Worm (Caenorhabditis elegans) whole organism, early embryonic: ENCODE results near the gene duxl-1.

Experiments
- B0310.2 ChIP-seq: sonication (generic microtip); optimal IDR thresholded peaks from 2 replicates; lab custom pipeline; 2016; ENCODE audit warnings: mild to moderate bottlenecking, missing genetic modification characterization, missing compliant biosample characterization
- F13C5.2 ChIP-seq: sonication (generic microtip); optimal IDR thresholded peaks from 2 replicates; lab custom pipeline; 2017; ENCODE audit warnings: mild to moderate bottlenecking, missing genetic modification characterization, inconsistent platforms, missing compliant biosample characterization
- aly-1 ChIP-seq: sonication (generic microtip); optimal IDR thresholded peaks from 2 replicates; lab custom pipeline; 2016; ENCODE audit warnings: missing genetic modification characterization, missing compliant biosample characterization
- ama-1 ChIP-seq: fragments of 150-350 bp; optimal IDR thresholded peaks from 2 replicates; lab custom pipeline; 2014
- ceh-13 ChIP-seq: fragments of 200-800 bp; sonication (Bioruptor generic); optimal IDR thresholded peaks from 2 replicates; lab custom pipeline; 2018; ENCODE audit warnings: mild to moderate bottlenecking, missing genetic modification characterization, missing compliant biosample characterization
- ceh-36 ChIP-seq: sonication (generic microtip); optimal IDR thresholded peaks from 2 replicates; lab custom pipeline; 2016; ENCODE audit warnings: missing genetic modification characterization, inconsistent platforms, missing compliant biosample characterization
- ets-7 ChIP-seq: sonication (generic microtip); optimal IDR thresholded peaks from 2 replicates; lab custom pipeline; 2016; ENCODE audit warnings: missing genotype, missing genetic modification characterization, missing compliant biosample characterization
- flt-1 ChIP-seq: fragments of 200-800 bp; sonication (Bioruptor generic); IDR thresholded peaks from 2 replicates; pipeline ENCODE4 v1.3.6; 2022; ENCODE audit warnings: missing genetic modification characterization, missing compliant biosample characterization
- hmbx-1 ChIP-seq: sonication (generic microtip); optimal IDR thresholded peaks from 2 replicates; lab custom pipeline; 2016; ENCODE audit warnings: mild to moderate bottlenecking, missing genetic modification characterization, missing compliant biosample characterization
- hmg-4 ChIP-seq: fragments of 200-800 bp; sonication (Bioruptor generic); optimal IDR thresholded peaks from 2 replicates; lab custom pipeline; 2018; ENCODE audit warnings: mild to moderate bottlenecking, missing genetic modification characterization, missing compliant biosample characterization
- hnd-1 ChIP-seq: sonication (generic microtip); optimal IDR thresholded peaks from 2 replicates; lab custom pipeline; 2016; ENCODE audit warnings: missing genetic modification characterization, missing compliant biosample characterization
- pes-1 ChIP-seq: fragments of 200-800 bp; sonication (Bioruptor generic); IDR thresholded peaks from 2 replicates; pipeline ENCODE4 v1.3.6; 2022; ENCODE audit warnings: missing genetic modification reagents, missing genetic modification characterization, missing compliant biosample characterization
- scrt-1 ChIP-seq: fragments of 200-800 bp; sonication (Bioruptor generic); IDR thresholded peaks from 2 replicates; pipeline ENCODE4 v1.3.6; 2022; ENCODE audit warnings: missing genetic modification characterization, missing compliant biosample characterization
- sea-1 ChIP-seq: fragments of 200-800 bp; sonication (Bioruptor generic); conservative IDR thresholded peaks from 2 replicates; pipeline ENCODE4 v1.3.6; 2022; ENCODE audit warnings: missing genetic modification characterization, missing compliant biosample characterization
- tbx-11 ChIP-seq: fragments of 200-800 bp; sonication (Bioruptor generic); IDR thresholded peaks from 2 replicates; pipeline ENCODE4 v1.3.6; 2022; ENCODE audit warnings: missing genetic modification characterization, missing compliant biosample characterization
- tbx-37 ChIP-seq: fragments of 200-800 bp; sonication (Bioruptor generic); conservative IDR thresholded peaks from 2 replicates; pipeline ENCODE4 v1.3.6; 2022; ENCODE audit warnings: missing genetic modification reagents, missing genetic modification characterization, missing compliant biosample characterization
- tra-4 ChIP-seq: sonication (generic microtip); optimal IDR thresholded peaks from 2 replicates; lab custom pipeline; 2017; ENCODE audit warnings: missing genetic modification characterization, missing compliant biosample characterization

The duxl-1 gene

DNA sequence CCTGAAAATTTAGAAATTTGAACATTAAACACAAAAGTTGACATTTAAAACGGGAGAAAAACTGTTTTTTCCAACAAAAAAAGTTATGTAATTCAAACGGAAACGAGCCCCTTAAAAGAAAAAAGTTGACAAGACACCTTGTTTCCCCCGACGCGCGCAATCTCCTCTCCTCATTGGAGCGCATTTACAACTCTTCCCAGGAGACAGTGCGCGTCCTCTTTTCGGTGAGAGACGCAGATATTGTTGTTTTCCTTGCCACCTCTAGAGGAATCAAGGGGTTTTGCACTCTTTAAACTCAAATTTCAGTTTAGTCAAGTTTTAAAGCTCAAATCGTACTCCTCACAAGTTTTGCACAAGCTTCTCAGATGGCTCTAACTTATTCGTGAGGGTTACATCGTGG lies 32.4 kb downstream of the duxl-1 start, which contains the start of gene F58E1.13:
Gene F58E1.13, minus strand, starts transcription at position 12 of the 400 bp plus-strand sequence.
- TF ChIP-seq ama-1 (lab: Kevin White, UChicago) (no peak), ceh-36 (tag; lab: Kevin White, UChicago) (no peak), sea-1 (no peak), flt-1 (GFP tag; lab: Robert Waterston, UW) (no peak), B0310.2 (tag; lab: Kevin White, UChicago) (no peak), hmg-4 (GFP tag; lab: Kevin White, UChicago) (no peak), aly-1 (tag; lab: Kevin White, UChicago) (no peak), pes-1 (GFP tag; lab: Robert Waterston, UW) (no peak), ceh-13 (GFP tag; lab: Kevin White, UChicago) (no peak), F13C5.2 (tag; lab: Kevin White, UChicago) (no peak), tbx-11 (GFP tag; lab: Robert Waterston, UW) (no peak), hmbx-1 (tag; lab: Kevin White, UChicago) (no peak)

DNA sequence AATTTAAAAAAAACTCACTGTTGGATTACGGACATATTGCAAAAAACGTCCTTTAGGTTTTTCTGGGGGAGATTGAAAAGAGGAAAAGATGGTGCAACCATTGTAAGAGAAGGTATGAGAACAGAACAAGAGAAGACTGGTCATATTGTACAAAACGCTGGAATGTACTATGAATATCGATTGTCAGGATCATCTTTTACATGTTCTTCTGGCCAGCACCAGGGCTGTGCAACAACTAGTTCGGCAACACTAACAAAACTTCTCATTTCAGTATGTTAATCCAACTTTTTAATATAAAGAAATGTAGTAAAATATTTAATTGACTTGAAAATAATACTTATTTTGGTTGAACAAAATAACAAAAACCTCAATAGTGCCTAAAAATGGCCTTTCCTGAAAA lies 39.9 kb downstream of the duxl-1 start, which contains the start of gene fbxb-47:
Gene fbxb-47, minus strand, starts transcription at position 101 of the 400 bp plus-strand sequence.
- TF ChIP-seq ama-1 (lab: Kevin White, UChicago) (no peak), ceh-36 (tag; lab: Kevin White, UChicago) (no peak), ceh-13 (GFP tag; lab: Kevin White, UChicago) (no peak), tbx-11 (GFP tag; lab: Robert Waterston, UW) (no peak), scrt-1 (GFP tag; lab: Robert Waterston, UW) (no peak), hmbx-1 (tag; lab: Kevin White, UChicago) (no peak), ets-7 (tag; lab: Kevin White, UChicago) (no peak), B0310.2 (tag; lab: Kevin White, UChicago) (no peak), hnd-1 (no peak), tra-4 (tag; lab: Kevin White, UChicago) (no peak), pes-1 (GFP tag; lab: Robert Waterston, UW) (no peak), F13C5.2 (tag; lab: Kevin White, UChicago) (no peak)

DNA sequence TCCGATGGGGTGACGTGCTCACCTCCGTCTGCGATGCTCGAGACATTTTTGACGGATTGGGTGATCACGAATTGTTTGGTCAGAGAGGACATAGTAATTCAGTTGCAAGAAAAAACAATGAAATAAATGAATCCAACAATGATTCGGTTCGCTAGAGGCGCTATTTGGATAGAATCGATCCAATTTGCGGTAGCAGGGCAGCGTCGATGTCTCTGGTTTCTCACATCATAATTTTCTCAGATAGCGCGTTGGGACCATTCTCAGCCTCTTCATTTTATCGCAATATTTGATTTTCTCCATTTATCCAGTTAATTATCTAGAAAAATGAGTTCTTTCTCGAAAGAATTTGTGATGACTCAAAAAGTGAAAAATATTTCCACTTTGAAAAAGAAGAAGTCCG lies 42.9 kb downstream of the duxl-1 start, which contains the start of gene sdz-18:
Gene sdz-18, minus strand, starts transcription at position 101 of the 400 bp plus-strand sequence.
- TF ChIP-seq aly-1 (tag; lab: Kevin White, UChicago) (no peak), ceh-13 (GFP tag; lab: Kevin White, UChicago) (no peak), scrt-1 (GFP tag; lab: Robert Waterston, UW) (no peak), pes-1 (GFP tag; lab: Robert Waterston, UW) (no peak), hmbx-1 (tag; lab: Kevin White, UChicago) (no peak), ets-7 (tag; lab: Kevin White, UChicago) (no peak), hmg-4 (GFP tag; lab: Kevin White, UChicago) (no peak), hnd-1 (no peak)

DNA sequence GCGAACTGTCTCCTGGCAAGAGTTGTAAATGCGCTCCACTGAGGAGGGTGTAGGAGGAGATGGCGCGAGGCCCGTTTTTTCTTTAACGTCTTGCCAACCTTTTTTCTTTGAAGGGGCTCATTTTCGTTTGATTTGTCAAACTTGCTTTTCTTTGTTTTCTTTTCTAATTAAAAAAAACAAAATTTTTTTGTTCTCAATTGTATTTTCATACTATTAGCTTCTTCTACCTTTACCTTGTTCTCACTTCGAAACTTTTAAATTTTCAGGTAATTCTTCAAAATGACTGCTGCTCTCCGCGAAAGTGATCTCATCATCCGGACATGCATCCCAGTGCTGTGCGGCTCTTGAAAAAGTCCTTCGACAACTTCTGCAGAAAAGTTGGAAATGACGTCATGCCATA lies 46.5 kb downstream of the duxl-1 start, which contains the start of gene fbxa-184:
Gene fbxa-184, plus strand, starts transcription at position 301 of the 400 bp plus-strand sequence.
- TF ChIP-seq hmg-4 (GFP tag; lab: Kevin White, UChicago), result no peak
- TF ChIP-seq pes-1 (GFP tag; lab: Robert Waterston, UW), result no peak
- no peak for TF ChIP-seq sea-1
- no peak for TF ChIP-seq hnd-1
- no peak for TF ChIP-seq scrt-1 (GFP tag; lab: Robert Waterston, UW)

DNA sequence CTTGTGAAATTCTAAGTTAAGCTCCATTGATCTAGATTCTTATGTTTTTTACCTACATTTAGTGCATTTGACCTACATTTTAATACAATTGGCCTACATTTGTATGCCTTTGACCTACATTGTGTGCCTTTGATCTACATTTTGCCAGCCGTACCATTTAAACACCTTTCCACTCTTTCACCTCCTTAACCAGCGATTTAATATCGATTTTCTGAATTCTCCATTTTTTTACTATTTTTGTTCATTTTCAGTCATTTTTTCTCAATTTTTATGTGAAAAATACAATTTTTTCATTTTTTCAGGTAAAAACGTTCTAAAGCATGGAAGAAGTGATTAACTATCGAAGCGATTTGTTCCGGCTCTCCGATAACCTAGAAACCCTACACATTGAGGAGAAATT lies 49.4 kb downstream of the duxl-1 start, which contains the start of gene btb-7:
Gene btb-7, plus strand, starts transcription at position 301 of the 400 bp plus-strand sequence.
- TF ChIP-seq ets-7 (tag; lab: Kevin White, UChicago) (no peak), pes-1 (GFP tag; lab: Robert Waterston, UW) (no peak), hmbx-1 (tag; lab: Kevin White, UChicago) (no peak), tra-4 (tag; lab: Kevin White, UChicago) (no peak), F13C5.2 (tag; lab: Kevin White, UChicago) (no peak), flt-1 (GFP tag; lab: Robert Waterston, UW) (no peak), tbx-37 (GFP tag; lab: Robert Waterston, UW) (no peak), B0310.2 (tag; lab: Kevin White, UChicago) (no peak), aly-1 (tag; lab: Kevin White, UChicago) (no peak), scrt-1 (GFP tag; lab: Robert Waterston, UW) (no peak)

DNA sequence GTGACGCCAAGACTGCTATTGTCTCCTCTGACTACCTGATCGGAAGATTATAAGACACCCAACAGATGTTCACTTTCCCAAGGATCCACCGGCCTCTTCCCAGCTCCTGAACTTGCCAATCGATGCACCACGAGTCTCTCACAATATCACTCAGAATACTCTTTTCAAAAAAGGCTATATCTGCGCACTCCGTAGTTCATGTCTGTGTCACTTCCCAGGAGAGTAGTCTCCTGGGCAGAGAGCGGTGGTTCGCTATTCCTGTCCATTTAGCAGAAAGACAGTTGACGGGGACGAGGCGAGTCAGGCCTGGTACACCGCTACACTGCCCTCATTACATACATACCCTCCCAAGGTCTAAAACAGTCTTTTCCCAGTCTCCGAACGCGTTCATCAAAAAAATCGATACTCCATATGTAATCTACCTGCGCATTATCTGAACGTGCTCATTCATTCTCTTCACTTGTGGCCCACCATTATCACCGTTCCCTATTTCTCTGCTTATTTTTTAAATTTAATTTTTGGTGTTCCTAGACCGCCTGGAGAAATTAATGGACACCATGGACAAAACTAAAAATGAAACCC lies 51.4 kb downstream of the duxl-1 start, which contains the start of gene btb-6:
Gene btb-6, plus strand, starts transcription at position 532 of the 582 bp plus-strand sequence.
- TF ChIP-seq tra-4 (tag; lab: Kevin White, UChicago) (no peak), ceh-13 (GFP tag; lab: Kevin White, UChicago) (peak; percentile 1)
